Worm (Caenorhabditis elegans) whole organism, L2 larva: ENCODE data around the gene asm-3.

Experiments used
- ama-1 ChIP-seq: fragments of 150-350 bp; optimal IDR thresholded peaks from 2 replicates; lab custom pipeline; 2018; ENCODE audit warnings: inconsistent platforms
- unc-39 ChIP-seq: fragments of 150-350 bp; optimal IDR thresholded peaks from 2 replicates; lab custom pipeline; 2014; ENCODE audit warnings: missing biosample characterization, missing genetic modification characterization

DNA sequence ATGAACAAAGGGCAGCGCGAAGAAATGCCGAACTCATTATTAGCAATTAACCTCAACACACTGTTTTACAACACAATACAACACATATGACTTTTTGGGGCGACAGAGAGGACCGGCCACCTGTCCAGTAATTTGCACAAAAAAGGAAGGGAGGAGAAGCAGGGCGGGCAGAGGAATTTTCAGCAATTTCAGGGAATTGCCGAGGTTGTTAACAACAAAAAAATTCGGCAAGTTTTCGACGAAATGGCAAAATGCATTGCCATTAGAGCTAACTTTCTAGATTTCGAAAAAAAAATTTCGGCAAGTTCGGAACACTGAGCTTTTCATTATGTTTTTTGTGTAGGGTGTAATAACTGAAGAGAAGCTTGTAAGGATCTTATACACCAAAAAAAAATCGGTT, 40.4 kb upstream of the asm-3 start:
- TF ChIP-seq unc-39 (tag; lab: Kevin White, UChicago) (no peak), ama-1 (no peak)
